Fruit fly (Drosophila melanogaster): ENCODE results near the gene CG31668.

CG31668 gene

DNA sequence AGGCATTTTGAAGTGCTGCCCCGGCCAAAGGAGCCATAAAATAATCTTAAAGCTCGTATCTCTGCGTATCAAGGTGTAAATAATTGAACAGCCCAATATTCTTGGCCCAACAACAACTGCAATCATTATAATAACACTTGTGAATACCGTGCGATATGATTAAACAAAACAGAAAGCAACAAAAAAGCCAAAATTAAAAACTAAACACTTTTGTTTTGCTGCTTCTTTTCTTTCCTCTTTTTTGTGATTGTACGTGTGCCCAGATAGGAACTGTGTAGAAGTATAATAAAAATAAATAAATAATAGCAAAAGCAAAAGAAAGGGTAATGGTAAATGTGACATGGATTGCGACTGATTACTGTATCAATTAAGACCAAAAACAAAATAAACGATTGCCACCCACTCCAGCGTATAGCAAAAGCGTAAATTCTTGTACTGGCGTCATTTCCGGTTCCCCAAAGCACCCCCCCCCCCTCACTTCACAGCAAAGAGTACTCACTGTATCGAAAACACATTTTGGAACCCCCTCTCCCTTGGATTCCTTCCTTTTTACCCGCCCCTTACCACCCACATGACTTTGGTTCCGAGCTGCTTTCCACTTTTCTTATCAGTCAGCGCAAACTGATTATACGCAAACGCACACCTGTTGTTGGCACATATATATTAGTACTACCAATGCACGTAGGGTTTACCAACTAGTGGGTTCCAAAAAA, 34.4 kb downstream of the CG31668 start (continued):
- no peak for TF ChIP-seq p53 (GFP tag; optimal IDR thresholded peaks at IDR 0.05)
- peak; percentile 22; the same call in 1 of the 2 replicates for TF ChIP-seq Poxn (GFP tag; IDR thresholded peaks at IDR 0.05)
- TF ChIP-seq lbe (GFP tag; optimal IDR thresholded peaks at IDR 0.05), result peak; percentile 35
- no peak for TF ChIP-seq esg (GFP tag; conservative IDR thresholded peaks at IDR 0.05)
- TF ChIP-seq schlank (tag; optimal IDR thresholded peaks at IDR 0.05), result peak; percentile 3
- no peak for TF ChIP-seq D (optimal IDR thresholded peaks at IDR 0.05)
- TF ChIP-seq D (GFP tag; optimal IDR thresholded peaks at IDR 0.05), result no peak
- TF ChIP-seq Hr78 (GFP tag; optimal IDR thresholded peaks at IDR 0.05), result no peak
- TF ChIP-seq Mad (GFP tag; optimal IDR thresholded peaks at IDR 0.05), result no peak
- no peak for TF ChIP-seq h (optimal IDR thresholded peaks at IDR 0.05)
- TF ChIP-seq chif (GFP tag; optimal IDR thresholded peaks at IDR 0.05), result no peak
- peak; percentile 35 for TF ChIP-seq Fer1 (GFP tag; optimal IDR thresholded peaks at IDR 0.05)
- no peak for TF ChIP-seq Neu2 (GFP tag; optimal IDR thresholded peaks at IDR 0.05; ENCODE audit: borderline replicate concordance)
- TF ChIP-seq trem (tag; optimal IDR thresholded peaks at IDR 0.05), result no peak
- peak; percentile 25 for TF ChIP-seq ATbp (GFP tag; optimal IDR thresholded peaks at IDR 0.05)
- TF ChIP-seq CG43689 (GFP tag; IDR thresholded peaks at IDR 0.05), result no peak
- TF ChIP-seq pho (GFP tag; optimal IDR thresholded peaks at IDR 0.05), result no peak
- TF ChIP-seq CG8478 (optimal IDR thresholded peaks at IDR 0.05), result no peak
- TF ChIP-seq run (tag; optimal IDR thresholded peaks at IDR 0.05), result no peak
- TF ChIP-seq CG12769 (tag; optimal IDR thresholded peaks at IDR 0.05), result peak; percentile 50
- TF ChIP-seq fd64A (GFP tag; optimal IDR thresholded peaks at IDR 0.05), result no peak
- no peak for TF ChIP-seq ewg (GFP tag; optimal IDR thresholded peaks at IDR 0.05)
- no peak for TF ChIP-seq CG12236 (GFP tag; optimal IDR thresholded peaks at IDR 0.05)
- TF ChIP-seq CG1792 (GFP tag; optimal IDR thresholded peaks at IDR 0.05), result no peak
- no peak for TF ChIP-seq CG10462 (GFP tag; optimal IDR thresholded peaks at IDR 0.05)
- no peak for TF ChIP-seq eyg (GFP tag; optimal IDR thresholded peaks at IDR 0.05)
- no peak for TF ChIP-seq unc-4 (GFP tag; IDR thresholded peaks at IDR 0.05; ENCODE audit: partially characterized antibody)
- peak; percentile 83 for TF ChIP-seq lab (GFP tag; optimal IDR thresholded peaks at IDR 0.05)
- TF ChIP-seq Ets65A (GFP tag), result no peak
- no peak for TF ChIP-seq da (GFP tag; optimal IDR thresholded peaks at IDR 0.05)
- no peak for TF ChIP-seq Spps (tag; optimal IDR thresholded peaks at IDR 0.05)
- no peak for TF ChIP-seq NFAT (GFP tag; IDR thresholded peaks at IDR 0.05)
- TF ChIP-seq Taf1 (GFP tag; IDR thresholded peaks at IDR 0.05), result 0 out of 2 replicates have a peak, but pooled peaks have one; percentile 15
- TF ChIP-seq lmd (GFP tag; IDR thresholded peaks at IDR 0.05), result no peak
- no peak for TF ChIP-seq tup (GFP tag; optimal IDR thresholded peaks at IDR 0.05)
- TF ChIP-seq pum (GFP tag; optimal IDR thresholded peaks at IDR 0.05), result no peak
- peak; percentile 80 for TF ChIP-seq grn (GFP tag; optimal IDR thresholded peaks at IDR 0.05)
- TF ChIP-seq grau (tag; optimal IDR thresholded peaks at IDR 0.05), result peak; percentile 57
- no peak for TF ChIP-seq CG10959 (GFP tag; IDR thresholded peaks at IDR 0.05)
- no peak for TF ChIP-seq CG7556 (GFP tag; optimal IDR thresholded peaks at IDR 0.05)
- TF ChIP-seq salm (tag; optimal IDR thresholded peaks at IDR 0.05), result peak; percentile 44
- 0 out of 2 replicates have a peak, but pooled peaks have one; percentile 29 for TF ChIP-seq rib (GFP tag; IDR thresholded peaks at IDR 0.05)
- peak; percentile 71 for TF ChIP-seq CG10543 (GFP tag; optimal IDR thresholded peaks at IDR 0.05)
- no peak for TF ChIP-seq slou (GFP tag; optimal IDR thresholded peaks at IDR 0.05)
- TF ChIP-seq Xbp1 (GFP tag; optimal IDR thresholded peaks at IDR 0.05), result no peak
- peak; percentile 26 for TF ChIP-seq CG15514 (GFP tag; optimal IDR thresholded peaks at IDR 0.05)
- no peak for TF ChIP-seq sna (GFP tag; IDR thresholded peaks at IDR 0.05; ENCODE audit: partially characterized antibody)
- no peak for TF ChIP-seq pzg (GFP tag; optimal IDR thresholded peaks at IDR 0.05)
- peak; percentile 45; the same call in 1 of the 2 replicates for TF ChIP-seq CG32532 (GFP tag; IDR thresholded peaks at IDR 0.05)
- TF ChIP-seq CG11560 (tag; IDR thresholded peaks at IDR 0.05), result no peak
- TF ChIP-seq usp (GFP tag; optimal IDR thresholded peaks at IDR 0.05), result no peak
